Worm (Caenorhabditis elegans) whole organism, L2 larva: Measurements from ENCODE around the gene R13H7.2.

Experiments used
- C34F6.9 ChIP-seq: fragments of 150-350 bp; optimal IDR thresholded peaks from 2 replicates; lab custom pipeline; 2014; ENCODE audit warnings: missing biosample characterization, missing genetic modification characterization
- F13H6.1 ChIP-seq: sonication (generic microtip); optimal IDR thresholded peaks from 2 replicates; lab custom pipeline; 2016; ENCODE audit warnings: missing genetic modification characterization, missing compliant biosample characterization
- ZK546.5 ChIP-seq: sonication (generic microtip); optimal IDR thresholded peaks from 2 replicates; lab custom pipeline; 2017; ENCODE audit warnings: missing biosample characterization, missing genetic modification characterization
- alr-1 ChIP-seq: fragments of 150-350 bp; optimal IDR thresholded peaks from 2 replicates; lab custom pipeline; 2014; ENCODE audit warnings: missing biosample characterization, missing genetic modification characterization
- aly-2 ChIP-seq: fragments of 150-350 bp; optimal IDR thresholded peaks from 2 replicates; lab custom pipeline; 2014; ENCODE audit warnings: missing biosample characterization, missing genetic modification characterization
- ama-1 ChIP-seq: fragments of 150-350 bp; optimal IDR thresholded peaks from 2 replicates; lab custom pipeline; 2018; ENCODE audit warnings: inconsistent platforms
- blmp-1 ChIP-seq: sonication (generic microtip); optimal IDR thresholded peaks from 2 replicates; lab custom pipeline; 2017; ENCODE audit warnings: missing genetic modification characterization, mild to moderate bottlenecking, missing compliant biosample characterization, antibody characterized with exemption, moderate library complexity; ENCODE audit not compliant: insufficient read depth
- crh-2 ChIP-seq: sonication (generic microtip); optimal IDR thresholded peaks from 2 replicates; lab custom pipeline; 2017; ENCODE audit warnings: missing biosample characterization, missing genetic modification characterization
- elt-1 ChIP-seq: fragments of 150-350 bp; optimal IDR thresholded peaks from 2 replicates; lab custom pipeline; 2014; ENCODE audit warnings: missing biosample characterization, missing genetic modification characterization
- elt-3 ChIP-seq: sonication (generic microtip); optimal IDR thresholded peaks from 2 replicates; lab custom pipeline; 2017; ENCODE audit warnings: missing biosample characterization, missing genetic modification characterization
- fos-1 ChIP-seq: fragments of 150-350 bp; optimal IDR thresholded peaks from 2 replicates; lab custom pipeline; 2014; ENCODE audit warnings: missing biosample characterization, missing genetic modification characterization
- gmeb-1 ChIP-seq: fragments of 150-350 bp; optimal IDR thresholded peaks from 2 replicates; lab custom pipeline; 2014; ENCODE audit warnings: missing biosample characterization, missing genetic modification characterization
- lin-11 ChIP-seq: fragments of 150-350 bp; sonication (generic microtip); optimal IDR thresholded peaks from 2 replicates; lab custom pipeline; 2014; ENCODE audit warnings: missing biosample characterization, missing genetic modification characterization, inconsistent platforms, mixed read lengths
- lin-39 ChIP-seq: fragments of 150-350 bp; optimal IDR thresholded peaks from 2 replicates; lab custom pipeline; 2014; ENCODE audit warnings: missing biosample characterization, missing genetic modification reagents, missing genetic modification characterization
- lsy-2 ChIP-seq, 2 experiments: fragments of 150-350 bp in 1 of 2; sonication (generic microtip) in 1 of 2; optimal IDR thresholded peaks; 2 replicates each; lab custom pipeline; 2014 to 2017; ENCODE audit warnings: missing biosample characterization in 2 of 2, missing genetic modification characterization in 2 of 2
- mab-5 ChIP-seq: fragments of 150-350 bp; optimal IDR thresholded peaks from 2 replicates; lab custom pipeline; 2014; ENCODE audit warnings: missing biosample characterization, missing genetic modification characterization
- mbf-1 ChIP-seq: sonication (generic microtip); optimal IDR thresholded peaks from 2 replicates; lab custom pipeline; 2017; ENCODE audit warnings: missing biosample characterization, missing genetic modification characterization
- nhr-11 ChIP-seq: fragments of 150-350 bp; optimal IDR thresholded peaks from 2 replicates; lab custom pipeline; 2014; ENCODE audit warnings: missing biosample characterization, missing genetic modification characterization
- nhr-12 ChIP-seq: fragments of 150-350 bp; optimal IDR thresholded peaks from 2 replicates; lab custom pipeline; 2014; ENCODE audit warnings: missing biosample characterization, missing genetic modification characterization
- nhr-129 ChIP-seq: fragments of 150-350 bp; optimal IDR thresholded peaks from 2 replicates; lab custom pipeline; 2014; ENCODE audit warnings: missing biosample characterization, missing genetic modification characterization
- nhr-23 ChIP-seq: fragments of 150-350 bp; optimal IDR thresholded peaks from 2 replicates; lab custom pipeline; 2014; ENCODE audit warnings: missing biosample characterization, missing genetic modification reagents, missing genetic modification characterization
- nhr-237 ChIP-seq: fragments of 150-350 bp; optimal IDR thresholded peaks from 2 replicates; lab custom pipeline; 2014; ENCODE audit warnings: missing biosample characterization, missing genetic modification characterization
- nhr-25 ChIP-seq: fragments of 150-350 bp; sonication (generic microtip); optimal IDR thresholded peaks from 3 replicates; lab custom pipeline; 2014; ENCODE audit warnings: missing biosample characterization, missing genetic modification characterization
- nhr-6 ChIP-seq: fragments of 150-350 bp; optimal IDR thresholded peaks from 2 replicates; lab custom pipeline; 2014; ENCODE audit warnings: missing biosample characterization, missing genetic modification characterization
- nhr-77 ChIP-seq: fragments of 150-350 bp; optimal IDR thresholded peaks from 2 replicates; lab custom pipeline; 2014; ENCODE audit warnings: missing biosample characterization, missing genetic modification characterization
- sem-4 ChIP-seq: fragments of 150-350 bp; optimal IDR thresholded peaks from 2 replicates; lab custom pipeline; 2014; ENCODE audit warnings: missing biosample characterization, missing genetic modification reagents, missing genetic modification characterization
- skn-1 ChIP-seq: sonication (generic microtip); optimal IDR thresholded peaks from 2 replicates; lab custom pipeline; 2017; ENCODE audit warnings: missing biosample characterization, missing genetic modification characterization
- sma-3 ChIP-seq: sonication (generic microtip); optimal IDR thresholded peaks from 2 replicates; lab custom pipeline; 2016; ENCODE audit warnings: missing genetic modification reagents, missing genetic modification characterization, missing compliant biosample characterization
- sma-9 ChIP-seq, 2 experiments: fragments of 150-350 bp in 1 of 2; sonication (generic microtip) in 1 of 2; optimal IDR thresholded peaks; 2 replicates each; lab custom pipeline; 2014 to 2016; ENCODE audit warnings: missing genetic modification characterization in 2 of 2, mild to moderate bottlenecking in 1 of 2, missing biosample characterization in 1 of 2, missing compliant biosample characterization in 1 of 2, missing genetic modification reagents in 1 of 2, moderate library complexity in 1 of 2
- unc-55 ChIP-seq: fragments of 150-350 bp; sonication (generic microtip); optimal IDR thresholded peaks from 3 replicates; lab custom pipeline; 2014; ENCODE audit warnings: missing biosample characterization, missing genetic modification reagents, missing genetic modification characterization
- unc-62 ChIP-seq: fragments of 150-350 bp; optimal IDR thresholded peaks from 2 replicates; lab custom pipeline; 2014; ENCODE audit warnings: missing biosample characterization, missing genetic modification reagents, missing genetic modification characterization
- zag-1 ChIP-seq: fragments of 150-350 bp; optimal IDR thresholded peaks from 2 replicates; lab custom pipeline; 2014; ENCODE audit warnings: missing biosample characterization, missing genetic modification characterization
- ztf-1 ChIP-seq: fragments of 200-800 bp; sonication (Bioruptor generic); conservative IDR thresholded peaks from 2 replicates; pipeline ENCODE4 v1.3.6; 2022; ENCODE audit warnings: missing genetic modification characterization, missing compliant biosample characterization
- ztf-4 ChIP-seq: fragments of 150-350 bp; optimal IDR thresholded peaks from 2 replicates; lab custom pipeline; 2014; ENCODE audit warnings: missing biosample characterization, missing genetic modification characterization

R13H7.2 gene

DNA sequence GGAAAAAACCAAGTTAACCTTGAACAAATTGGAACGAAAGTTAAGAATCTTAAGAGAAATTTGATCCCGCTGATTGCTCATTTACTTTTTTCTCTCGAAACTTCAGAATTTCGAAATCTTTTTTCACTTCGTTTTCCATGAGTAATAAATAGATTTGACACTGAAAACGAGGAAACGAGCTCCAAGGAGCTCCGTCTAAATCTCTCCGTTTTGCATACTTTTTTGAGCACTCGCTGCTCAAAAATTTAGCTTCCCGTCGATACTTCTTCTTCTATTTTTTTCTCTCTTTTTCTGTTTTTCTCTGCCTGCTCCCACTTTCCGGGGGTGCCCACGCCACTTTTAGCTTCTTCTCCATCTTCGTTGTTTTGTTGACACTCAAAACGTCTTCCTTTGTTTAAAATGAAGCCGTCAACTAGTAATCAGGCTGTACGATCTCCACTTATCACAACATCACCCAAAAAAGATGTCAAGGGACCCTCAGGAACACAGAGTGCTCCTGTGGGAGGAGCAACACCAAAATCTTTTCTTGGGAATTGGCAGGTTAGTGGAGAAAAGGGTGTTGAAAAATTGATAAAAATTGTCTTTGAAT lies 52.6 kb downstream of the R13H7.2 start, which contains the start of gene C17H12.10:
Gene C17H12.10 (plus strand): TSS at position 325 of the 589 bp plus-strand sequence.
- TF ChIP-seq nhr-129 (peak; percentile 17), alr-1 (tag; lab: Kevin White, UChicago) (no peak), crh-2 (tag; lab: Kevin White, UChicago) (peak; percentile 27), F13H6.1 (tag; lab: Kevin White, UChicago) (no peak), lsy-2 (tag; optimal IDR thresholded peaks at IDR 0.05; lab: Kevin White, UChicago) (peak in 1 of 2 experiments; percentile 49), zag-1 (tag; lab: Kevin White, UChicago) (peak; percentile 80), unc-55 (GFP tag; lab: Kevin White, UChicago) (peak; percentile 77), nhr-23 (tag; lab: Kevin White, UChicago) (no peak), C34F6.9 (tag; lab: Kevin White, UChicago) (peak; percentile 77), sma-9 (GFP tag; optimal IDR thresholded peaks at IDR 0.05; lab: Kevin White, UChicago) (peak; percentile 39), sma-9 (tag; optimal IDR thresholded peaks at IDR 0.05; lab: Kevin White, UChicago) (no peak), elt-3 (tag; lab: Kevin White, UChicago) (no peak)

- TF ChIP-seq unc-62 (GFP tag; lab: Kevin White, UChicago) (no peak), aly-2 (no peak), skn-1 (tag; lab: Kevin White, UChicago) (no peak), sem-4 (no peak), elt-3 (tag; lab: Kevin White, UChicago) (no peak), nhr-6 (tag; lab: Kevin White, UChicago) (no peak), nhr-129 (no peak), mab-5 (tag; lab: Kevin White, UChicago) (no peak), mbf-1 (tag; lab: Kevin White, UChicago) (no peak), elt-1 (tag; lab: Kevin White, UChicago) (no peak), nhr-237 (tag; lab: Kevin White, UChicago) (no peak), sma-9 (GFP tag; optimal IDR thresholded peaks at IDR 0.05; lab: Kevin White, UChicago) (no peak), sma-9 (tag; optimal IDR thresholded peaks at IDR 0.05; lab: Kevin White, UChicago) (no peak), nhr-25 (no peak), lin-11 (no peak), unc-55 (GFP tag; lab: Kevin White, UChicago) (no peak), nhr-11 (tag; lab: Kevin White, UChicago) (no peak)
These were observed 54.4 kb downstream of the R13H7.2 start, which contains the start of gene C17H12.37 for ce11 chrIV:6804815-6805214. C17H12.37 (plus strand) TSS chrIV:6805115.

ce11 chrIV:6803805-6804344 lies 55.3 kb downstream of the R13H7.2 start:
- TF ChIP-seq lin-39 (tag; lab: Kevin White, UChicago) (no peak), sma-3 (GFP tag; lab: Kevin White, UChicago) (no peak), blmp-1 (tag; lab: Kevin White, UChicago) (no peak), crh-2 (tag; lab: Kevin White, UChicago) (no peak), ama-1 (lab: Kevin White, UChicago) (no peak), zag-1 (tag; lab: Kevin White, UChicago) (no peak), lin-11 (no peak), C34F6.9 (tag; lab: Kevin White, UChicago) (no peak), ZK546.5 (tag; lab: Kevin White, UChicago) (no peak), ztf-1 (GFP tag; lab: Robert Waterston, UW) (no peak), skn-1 (tag; lab: Kevin White, UChicago) (no peak), unc-62 (GFP tag; lab: Kevin White, UChicago) (no peak), sem-4 (no peak), mab-5 (tag; lab: Kevin White, UChicago) (peak; percentile 2), ztf-4 (no peak), gmeb-1 (no peak), nhr-129 (no peak), sma-9 (GFP tag; optimal IDR thresholded peaks at IDR 0.05; lab: Kevin White, UChicago) (peak; percentile 21), sma-9 (tag; optimal IDR thresholded peaks at IDR 0.05; lab: Kevin White, UChicago) (no peak), fos-1 (peak; percentile 18)

DNA sequence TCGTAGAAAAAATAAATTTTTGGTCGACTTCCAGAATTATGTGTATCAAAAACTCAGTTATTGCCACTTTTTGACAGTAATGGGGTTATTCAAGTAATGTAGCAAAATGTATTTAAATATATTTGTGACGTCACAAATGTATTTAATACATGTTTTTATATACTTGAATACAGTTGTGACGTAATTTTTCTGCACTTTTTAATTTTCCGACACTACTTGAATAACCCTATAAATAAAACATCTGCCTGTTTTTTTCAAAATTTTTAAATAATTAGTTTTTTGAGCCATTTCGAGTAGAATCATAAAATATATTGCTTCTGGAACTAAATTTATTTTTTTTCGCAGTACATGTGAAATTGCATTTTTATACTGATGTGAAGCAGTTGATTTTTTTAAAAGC lies 55.9 kb downstream of the R13H7.2 start:
- TF ChIP-seq nhr-77 (tag; lab: Kevin White, UChicago), result no peak
- TF ChIP-seq nhr-12, result no peak
- TF ChIP-seq nhr-129, result no peak
- TF ChIP-seq elt-3 (tag; lab: Kevin White, UChicago), result no peak
